Worm (Caenorhabditis elegans) whole organism, L4 larva: ENCODE results near the gene frpr-5.

Experiments
- Y48G9A.11 ChIP-seq: fragments of 200-800 bp; sonication (Bioruptor generic); IDR thresholded peaks from 2 replicates; pipeline ENCODE4 v1.3.6; 2022; ENCODE audit warnings: missing genetic modification reagents, missing genetic modification characterization, missing compliant biosample characterization
- ZK337.2 ChIP-seq: fragments of 200-800 bp; sonication (Bioruptor generic); IDR thresholded peaks from 2 replicates; pipeline ENCODE4 v1.3.6; 2022; ENCODE audit warnings: missing genetic modification reagents, missing genetic modification characterization, missing compliant biosample characterization
- ama-1 ChIP-seq: fragments of 150-350 bp; optimal IDR thresholded peaks from 2 replicates; lab custom pipeline; 2014; ENCODE audit warnings: inconsistent platforms, mixed read lengths
- ces-1 ChIP-seq: fragments of 150-350 bp; sonication (generic microtip); optimal IDR thresholded peaks from 4 replicates; lab custom pipeline; 2014; ENCODE audit warnings: missing biosample characterization, missing genetic modification reagents, missing genetic modification characterization
- daf-16 ChIP-seq, 3 experiments: sonication (generic microtip); optimal IDR thresholded peaks; 2 replicates each; lab custom pipeline; 2016 to 2017; ENCODE audit warnings: missing genetic modification characterization in 3 of 3, missing genetic modification reagents in 3 of 3, mild to moderate bottlenecking in 2 of 3, missing compliant biosample characterization in 2 of 3, missing biosample characterization in 1 of 3, moderate library complexity in 1 of 3
- daf-8 ChIP-seq: fragments of 200-800 bp; sonication (Bioruptor generic); IDR thresholded peaks from 2 replicates; pipeline ENCODE4 v1.3.6; 2022; ENCODE audit warnings: missing genetic modification characterization, missing compliant biosample characterization
- dpl-1 ChIP-seq: fragments of 150-350 bp; optimal IDR thresholded peaks from 2 replicates; lab custom pipeline; 2014; ENCODE audit warnings: missing biosample characterization, missing genetic modification reagents, missing genetic modification characterization
- hlh-11 ChIP-seq: fragments of 200-800 bp; sonication (Bioruptor generic); optimal IDR thresholded peaks from 2 replicates; lab custom pipeline; 2018; ENCODE audit warnings: mild to moderate bottlenecking, missing genetic modification characterization, missing compliant biosample characterization
- jun-1 ChIP-seq: fragments of 150-350 bp; optimal IDR thresholded peaks from 2 replicates; lab custom pipeline; 2014; ENCODE audit warnings: missing biosample characterization, missing genetic modification reagents, missing genetic modification characterization
- lin-1 ChIP-seq: fragments of 200-800 bp; sonication (Bioruptor generic); IDR thresholded peaks from 2 replicates; pipeline ENCODE4 v1.3.6; 2022; ENCODE audit warnings: missing genetic modification reagents, missing genetic modification characterization, missing compliant biosample characterization
- lir-3 ChIP-seq: sonication (generic microtip); optimal IDR thresholded peaks from 2 replicates; lab custom pipeline; 2016; ENCODE audit warnings: mild to moderate bottlenecking, missing genetic modification characterization, missing compliant biosample characterization
- mes-2 ChIP-seq: sonication (generic microtip); optimal IDR thresholded peaks from 2 replicates; lab custom pipeline; 2016; ENCODE audit warnings: missing genotype, mild to moderate bottlenecking, missing genetic modification characterization, missing compliant biosample characterization; ENCODE audit not compliant: poor library complexity, severe bottlenecking
- mxl-3 ChIP-seq: fragments of 200-800 bp; sonication (Bioruptor generic); optimal IDR thresholded peaks from 2 replicates; lab custom pipeline; 2018; ENCODE audit warnings: mild to moderate bottlenecking, missing genetic modification characterization, missing compliant biosample characterization
- nhr-25 ChIP-seq: sonication (generic microtip); optimal IDR thresholded peaks from 2 replicates; lab custom pipeline; 2017; ENCODE audit warnings: missing genetic modification characterization, mild to moderate bottlenecking, missing compliant biosample characterization, antibody characterized with exemption, moderate library complexity, borderline replicate concordance; ENCODE audit not compliant: insufficient read depth
- tag-97 ChIP-seq: fragments of 200-800 bp; sonication (Bioruptor generic); IDR thresholded peaks from 2 replicates; pipeline ENCODE4 v1.3.6; 2022; ENCODE audit warnings: missing genetic modification characterization, missing compliant biosample characterization

The frpr-5 gene

ce11 chrV:13484339-13484738 is 51.6 kb downstream of the frpr-5 start, which contains the start of gene T10G3.4:
Gene T10G3.4, minus strand, starts transcription at chrV:13484439.
- TF ChIP-seq daf-16 (GFP tag; optimal IDR thresholded peaks at IDR 0.05; lab: Kevin White, UChicago): no peak
- TF ChIP-seq daf-16 (tag; optimal IDR thresholded peaks at IDR 0.05; lab: Kevin White, UChicago): no peak
- no peak for TF ChIP-seq jun-1 (tag; lab: Kevin White, UChicago)
- TF ChIP-seq ama-1 (lab: Kevin White, UChicago): no peak
- TF ChIP-seq hlh-11 (tag; lab: Kevin White, UChicago): no peak
- no peak for TF ChIP-seq Y48G9A.11 (GFP tag; lab: Robert Waterston, UW)
- TF ChIP-seq tag-97: no peak
- TF ChIP-seq nhr-25 (tag; lab: Kevin White, UChicago): no peak
- TF ChIP-seq lir-3: no peak
- no peak for TF ChIP-seq mes-2 (tag; lab: Kevin White, UChicago)
- no peak for TF ChIP-seq lin-1 (GFP tag; lab: Robert Waterston, UW)
- no peak for TF ChIP-seq daf-8
- no peak for TF ChIP-seq mxl-3 (GFP tag; lab: Kevin White, UChicago)
- no peak for TF ChIP-seq dpl-1 (GFP tag; lab: Kevin White, UChicago)
- no peak for TF ChIP-seq ZK337.2
- no peak for TF ChIP-seq ces-1 (GFP tag; lab: Kevin White, UChicago)
